Worm (Caenorhabditis elegans): ENCODE measurements around the gene pph-4.2.
"Not testable (repeated sequence)": the region's sequence is repeated elsewhere in the genome, so short reads cannot be mapped to it uniquely, and the experiment has no call there.

Gene pph-4.2

DNA sequence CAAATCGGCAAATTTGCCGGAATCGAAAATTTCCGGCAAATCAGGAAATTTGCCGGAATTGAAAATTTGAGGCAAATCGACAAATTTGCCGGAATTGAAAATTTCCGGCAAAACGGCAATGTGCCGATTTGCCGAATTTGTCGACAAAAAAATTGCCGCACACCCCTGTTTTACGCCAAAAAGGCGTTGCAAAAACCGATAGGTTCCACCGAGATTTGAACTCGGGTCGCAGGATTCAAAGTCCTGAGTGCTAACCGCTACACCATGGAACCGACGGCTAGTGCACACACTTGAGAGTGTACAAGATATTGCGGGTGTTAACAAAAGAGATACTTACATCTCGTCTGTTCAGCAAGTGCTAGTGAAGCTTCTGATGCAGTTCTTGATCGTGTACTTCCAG is 22.7 kb upstream of the pph-4.2 start (continued):
- TF ChIP-seq egl-43 (GFP tag; IDR thresholded peaks at IDR 0.05) = peak; percentile 83
- peak; percentile 33 for TF ChIP-seq rbr-2 (tag; optimal IDR thresholded peaks at IDR 0.05)
- TF ChIP-seq tra-1 (GFP tag; IDR thresholded peaks at IDR 0.05) = 0 out of 2 replicates have a peak, but pooled peaks have one; percentile 22
- peak; percentile 63; the same call in 1 of the 2 replicates for TF ChIP-seq F26F4.8 (GFP tag; conservative IDR thresholded peaks at IDR 0.05)
- peak; percentile 55; the same call in 1 of the 2 replicates for TF ChIP-seq ctbp-1 (GFP tag; IDR thresholded peaks at IDR 0.05)
- TF ChIP-seq Y48G9A.11 (GFP tag; IDR thresholded peaks at IDR 0.05) = peak; percentile 49; the same call in 1 of the 2 replicates

DNA sequence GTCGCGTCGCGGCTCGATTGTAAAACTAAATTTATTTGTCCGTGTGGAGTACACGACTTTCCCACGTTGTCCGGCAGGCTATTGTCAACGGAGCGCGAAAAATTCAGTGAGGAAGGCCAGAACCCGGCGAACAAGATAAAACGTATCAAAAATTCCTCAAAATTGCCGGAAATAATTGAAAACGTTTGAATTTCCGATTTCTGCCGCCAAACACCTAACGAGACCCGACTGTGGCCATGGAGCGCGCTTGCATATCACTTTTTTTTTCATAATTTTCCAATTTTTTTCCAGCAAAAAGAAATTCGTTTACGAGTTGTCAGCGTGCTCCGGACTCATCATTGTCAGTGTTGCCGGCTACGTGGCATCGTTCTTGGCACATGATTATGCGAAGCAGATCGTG is 21.4 kb upstream of the pph-4.2 start:
- TF ChIP-seq aha-1 (tag) (peak; percentile 93), unc-62 (GFP tag; optimal IDR thresholded peaks at IDR 0.05 in 1 of 2) (peak in 1 of 2 experiments; percentile 55), unc-62 (tag; optimal IDR thresholded peaks at IDR 0.05) (no peak), F10B5.3 (tag; optimal IDR thresholded peaks at IDR 0.05) (no peak), snpc-4 (tag; optimal IDR thresholded peaks at IDR 0.05) (no peak), nhr-25 (tag; optimal IDR thresholded peaks at IDR 0.05; ENCODE audit: borderline replicate concordance, insufficient read depth) (no peak)

DNA sequence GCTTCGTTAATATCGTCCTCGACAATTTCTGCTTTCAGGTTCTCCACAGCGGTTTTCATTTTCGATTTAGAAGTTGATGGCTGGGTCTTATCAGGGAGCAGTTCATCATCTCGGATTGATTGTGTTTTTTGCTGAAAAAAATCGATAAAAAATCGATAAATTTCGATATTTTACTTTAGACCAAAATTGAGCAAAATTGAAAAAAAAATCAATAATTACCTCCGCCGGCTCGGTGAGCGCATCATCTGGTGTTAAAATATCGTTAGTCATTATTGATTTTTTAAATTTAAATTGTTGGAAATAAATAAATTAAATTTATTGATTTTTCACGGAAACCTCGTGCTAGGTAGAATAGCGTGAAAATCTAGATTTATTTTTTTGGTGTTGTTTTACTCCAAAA is 18.0 kb upstream of the pph-4.2 start, which contains the start of gene Y49E10.10:
Gene Y49E10.10, plus strand, starts transcription at position 381 of the 400 bp plus-strand sequence.
- peak; percentile 93 for TF ChIP-seq ceh-28 (tag; optimal IDR thresholded peaks at IDR 0.05)
- TF ChIP-seq ceh-20 (GFP tag; IDR thresholded peaks at IDR 0.05) = no peak

DNA sequence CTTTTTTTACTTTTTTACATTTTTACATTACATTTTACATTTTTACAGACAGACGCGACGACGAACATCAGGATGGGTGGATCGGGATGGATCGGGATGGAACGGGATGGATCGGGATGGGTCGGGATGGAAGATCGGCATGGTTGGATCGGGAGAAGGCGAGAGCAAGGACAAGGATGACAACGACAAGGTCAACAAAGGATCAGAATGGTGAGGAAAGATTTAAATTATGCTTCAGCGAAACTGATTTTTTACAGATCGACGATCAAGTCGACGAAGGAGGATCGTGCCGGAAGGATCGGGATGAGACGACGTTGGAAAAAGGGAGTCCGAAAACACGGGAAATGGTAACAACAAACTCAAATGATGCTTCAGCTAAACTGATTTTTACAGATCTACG is 11.1 kb upstream of the pph-4.2 start:
- no peak for TF ChIP-seq spr-3 (GFP tag; optimal IDR thresholded peaks at IDR 0.05)
- TF ChIP-seq aha-1 (tag) = peak; percentile 92

DNA sequence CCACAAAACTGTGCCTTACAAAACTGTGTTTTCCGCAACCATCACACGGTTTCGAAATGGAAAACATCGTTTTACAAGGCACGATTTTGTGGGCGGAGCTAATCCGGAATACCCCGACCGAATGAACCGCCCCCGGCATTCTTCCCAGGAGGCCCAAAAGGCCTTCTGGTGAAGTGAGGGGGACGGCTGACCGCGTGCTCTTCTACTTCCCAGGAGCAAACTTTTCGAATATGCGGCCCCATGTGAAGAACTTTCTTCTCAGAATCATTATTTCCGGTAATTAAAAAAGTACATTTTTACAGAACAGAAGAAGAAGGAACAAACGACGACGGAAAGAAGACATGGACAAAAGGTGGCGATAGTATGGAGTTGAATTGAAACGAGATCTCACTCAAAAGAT is 10.3 kb upstream of the pph-4.2 start:
- 0 out of 2 replicates have a peak, but pooled peaks have one; percentile 34 for TF ChIP-seq set-16 (GFP tag; IDR thresholded peaks at IDR 0.05)

DNA sequence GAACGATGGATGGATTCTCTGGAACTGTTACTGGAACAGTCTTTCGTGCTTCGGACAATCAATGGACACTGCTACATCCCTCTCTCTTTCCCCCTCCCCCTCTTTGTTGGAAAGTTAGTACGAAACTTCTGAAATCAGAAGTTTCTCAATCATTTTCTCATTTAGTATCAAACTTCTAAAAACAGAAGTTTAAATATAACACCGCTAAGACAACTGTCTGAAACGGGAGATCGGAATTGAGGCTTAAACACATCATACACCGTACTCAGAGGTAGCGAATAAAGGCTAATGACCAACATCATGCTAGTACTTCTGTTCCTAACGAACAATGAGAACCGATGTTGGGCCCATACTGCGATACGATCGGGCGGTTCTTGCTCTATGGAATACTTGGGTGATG is 9.5 kb upstream of the pph-4.2 start, which contains the start of gene Y49E10.30:
Gene Y49E10.30, plus strand, starts transcription at position 301 of the 400 bp plus-strand sequence.
- not testable (repeated sequence) for TF ChIP-seq lir-3 (tag; optimal IDR thresholded peaks at IDR 0.05); F10B5.3 (tag; optimal IDR thresholded peaks at IDR 0.05); set-16 (GFP tag; IDR thresholded peaks at IDR 0.05)

DNA sequence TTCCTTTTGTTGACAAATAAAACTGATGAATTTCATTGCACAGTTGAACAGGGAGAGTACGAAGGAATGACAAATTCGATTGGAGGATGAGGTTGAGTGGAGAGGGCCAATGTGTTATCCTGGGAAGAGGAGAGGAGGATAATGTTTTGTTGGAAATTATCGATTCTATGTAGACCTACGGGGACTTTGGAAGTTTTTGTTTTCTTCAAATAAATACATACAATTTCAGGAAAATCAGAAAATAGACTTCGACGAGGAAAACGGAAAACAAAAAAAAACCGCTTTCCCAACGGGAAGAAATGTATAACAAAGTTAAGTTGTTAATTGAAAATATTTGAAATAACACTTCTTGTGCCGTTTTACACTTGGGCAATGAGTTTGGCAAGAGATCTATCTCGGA is 6.7 kb upstream of the pph-4.2 start, which contains the start of gene Y49E10.4:
Gene Y49E10.4, minus strand, starts transcription at position 101 of the 400 bp plus-strand sequence.
- not testable (repeated sequence) for TF ChIP-seq lir-3 (tag; optimal IDR thresholded peaks at IDR 0.05); jun-1 (tag; optimal IDR thresholded peaks at IDR 0.05); dmd-9 (GFP tag; IDR thresholded peaks at IDR 0.05)

DNA sequence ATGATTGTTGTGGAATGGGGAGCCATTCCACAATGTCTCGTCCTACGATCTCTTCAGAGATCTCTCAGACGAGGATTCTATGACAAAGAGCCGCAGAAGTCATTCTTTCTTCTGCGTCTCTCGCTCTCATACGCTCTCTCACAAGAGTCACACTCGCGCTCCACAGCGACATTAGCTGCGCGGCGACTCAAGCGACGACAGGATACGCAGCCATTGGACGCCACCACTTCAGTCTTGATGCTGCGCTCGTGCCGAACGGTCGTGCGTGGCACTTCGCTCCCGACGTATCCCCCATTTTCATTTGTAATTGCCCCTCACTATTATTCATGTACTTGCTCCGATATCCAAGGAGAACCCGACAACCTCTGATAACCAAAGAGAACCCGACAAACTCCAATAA is 5.8 kb upstream of the pph-4.2 start:
- TF ChIP-seq D1046.2 (GFP tag; IDR thresholded peaks at IDR 0.05) (peak; percentile 35; the same call in 1 of the 2 replicates), Y48G9A.11 (GFP tag; IDR thresholded peaks at IDR 0.05) (0 out of 2 replicates have a peak, but pooled peaks have one; percentile 55), snpc-1.2 (GFP tag; IDR thresholded peaks at IDR 0.05) (0 out of 2 replicates have a peak, but pooled peaks have one; percentile 39), lin-38 (GFP tag; IDR thresholded peaks at IDR 0.05) (peak; percentile 90), ZK337.2 (GFP tag; IDR thresholded peaks at IDR 0.05) (0 out of 2 replicates have a peak, but pooled peaks have one; percentile 24), set-16 (GFP tag; IDR thresholded peaks at IDR 0.05) (peak; percentile 57; the same call in 1 of the 2 replicates)

DNA sequence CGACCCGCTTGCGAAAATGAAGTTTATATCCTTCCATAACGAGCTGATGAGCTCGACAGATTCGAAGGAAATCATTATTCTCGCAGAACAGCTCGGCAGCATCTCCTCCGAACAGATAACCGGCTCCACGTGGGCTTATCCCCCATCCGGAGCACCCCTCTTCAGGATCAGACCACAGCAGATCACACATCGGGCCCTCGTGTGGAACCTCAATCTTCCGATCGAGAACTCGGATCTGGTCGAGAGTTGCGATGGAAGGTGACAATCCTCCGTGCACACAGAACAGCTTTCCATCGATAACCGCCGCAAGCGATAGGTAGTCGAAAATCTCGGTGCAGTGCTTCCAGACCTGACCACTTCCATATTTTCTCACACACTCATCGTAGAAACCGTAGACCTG is 1.4 kb downstream of the pph-4.2 start:
- TF ChIP-seq set-16 (GFP tag; IDR thresholded peaks at IDR 0.05) (peak; percentile 68), zip-11 (GFP tag; IDR thresholded peaks at IDR 0.05) (no peak)

Measured in whole organism, L4 larva.